Worm (Caenorhabditis elegans): ENCODE data around the gene div-1.

DNA sequence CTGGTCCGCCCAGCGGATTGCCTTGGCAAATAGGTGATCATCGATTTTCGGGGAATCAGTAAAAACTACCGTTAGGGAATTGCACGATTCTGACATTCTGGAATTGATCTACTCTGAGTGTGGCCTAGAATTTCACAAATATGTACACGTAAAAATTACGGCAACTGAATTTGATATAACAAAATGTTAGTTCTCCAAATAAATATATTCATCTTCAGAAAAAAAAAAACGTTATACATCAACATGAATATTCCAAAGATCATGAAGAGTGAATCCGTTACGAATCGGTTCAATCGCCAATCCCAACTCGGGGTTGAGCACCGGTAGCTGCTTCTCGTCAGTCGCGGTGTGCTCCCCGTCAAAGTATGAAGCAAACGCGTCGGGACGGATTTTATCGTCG, 10.3 kb upstream of the div-1 start, which contains the start of gene rip-1:
- no peak for TF ChIP-seq ama-1 (optimal IDR thresholded peaks at IDR 0.05)
- TF ChIP-seq ama-1 (GFP tag; optimal IDR thresholded peaks at IDR 0.05), result no peak
- TF ChIP-seq F49E8.2 (tag; optimal IDR thresholded peaks at IDR 0.05; ENCODE audit: insufficient read depth), result no peak
- no peak for TF ChIP-seq egrh-3 (GFP tag; IDR thresholded peaks at IDR 0.05)
- TF ChIP-seq unc-130 (GFP tag; optimal IDR thresholded peaks at IDR 0.05), result no peak
- no peak for TF ChIP-seq nhr-90 (tag; optimal IDR thresholded peaks at IDR 0.05)
- no peak for TF ChIP-seq lir-1 (GFP tag; conservative IDR thresholded peaks at IDR 0.05)
- TF ChIP-seq sea-2 (GFP tag; IDR thresholded peaks at IDR 0.05), result no peak
- no peak for TF ChIP-seq unc-62 (GFP tag; optimal IDR thresholded peaks at IDR 0.05)
- no peak for TF ChIP-seq madf-3 (GFP tag; IDR thresholded peaks at IDR 0.05)
- no peak for TF ChIP-seq egl-18 (GFP tag; IDR thresholded peaks at IDR 0.05)
- no peak for TF ChIP-seq D2030.7 (GFP tag; IDR thresholded peaks at IDR 0.05)
- no peak for TF ChIP-seq T26A5.8 (tag; optimal IDR thresholded peaks at IDR 0.05)
- TF ChIP-seq hlh-26 (GFP tag; conservative IDR thresholded peaks at IDR 0.05), result no peak

Measured in whole organism, young adult.